Fruit fly (Drosophila melanogaster): ENCODE results near the gene Axn.
A peak's percentile ranks its signal among the peaks of the same experiment; 100 is the strongest.

The Axn gene

DNA sequence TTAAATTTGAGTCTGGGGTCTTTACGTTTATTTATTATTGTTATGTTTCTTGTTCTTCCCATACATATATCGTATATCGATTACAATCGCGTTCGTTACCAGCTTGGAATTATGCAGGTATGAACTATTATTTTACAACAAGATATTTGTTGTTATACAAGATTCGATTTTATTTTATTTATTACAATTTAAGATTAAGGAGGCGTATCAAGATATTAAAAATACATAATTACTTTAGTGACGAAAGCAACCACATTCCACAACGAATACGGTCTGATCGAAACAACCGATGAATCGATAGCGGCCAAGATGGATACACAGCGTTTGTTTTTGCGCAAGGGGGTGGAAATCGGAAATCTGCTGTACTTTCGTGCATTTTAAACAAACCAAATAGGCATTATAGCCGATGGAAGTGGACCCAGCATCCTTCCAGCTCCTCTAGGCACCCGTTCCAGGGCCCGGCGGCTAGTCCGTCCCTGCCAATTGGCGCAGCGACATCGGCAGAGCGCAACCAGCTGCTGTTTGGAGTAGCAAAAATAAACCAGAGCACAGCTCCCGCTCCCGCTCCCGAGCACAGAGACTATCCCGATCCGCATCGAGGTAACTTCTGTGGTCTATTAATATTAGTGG lies 24.9 kb upstream of the Axn start, which contains the start of the genes CG15525 and CG11504 (continued):
- TF ChIP-seq CG3847 (GFP tag; IDR thresholded peaks at IDR 0.05): peak; percentile 43
- TF ChIP-seq CG7271 (tag; optimal IDR thresholded peaks at IDR 0.05): no peak
- TF ChIP-seq CG8944 (GFP tag; optimal IDR thresholded peaks at IDR 0.05): peak; percentile 8
- peak; percentile 56 for TF ChIP-seq E2f1 (GFP tag; IDR thresholded peaks at IDR 0.05)
- no peak for TF ChIP-seq dan (GFP tag; IDR thresholded peaks at IDR 0.05)
- TF ChIP-seq CG31365 (tag; optimal IDR thresholded peaks at IDR 0.05): no peak
- no peak for TF ChIP-seq CG18262 (tag; optimal IDR thresholded peaks at IDR 0.05)
- TF ChIP-seq CG1603 (tag; optimal IDR thresholded peaks at IDR 0.05): peak; percentile 64
- peak; percentile 96 for TF ChIP-seq phol (tag; optimal IDR thresholded peaks at IDR 0.05)
- peak; percentile 92 for TF ChIP-seq knrl (GFP tag; IDR thresholded peaks at IDR 0.05; ENCODE audit: partially characterized antibody)
- no peak for TF ChIP-seq Hey (tag; optimal IDR thresholded peaks at IDR 0.05)
- peak; percentile 48 for TF ChIP-seq Hr3 (GFP tag; optimal IDR thresholded peaks at IDR 0.05)
- no peak for TF ChIP-seq gt (GFP tag; IDR thresholded peaks at IDR 0.05)
- TF ChIP-seq NC2α (GFP tag; optimal IDR thresholded peaks at IDR 0.05): no peak
- TF ChIP-seq lov (optimal IDR thresholded peaks at IDR 0.05): no peak
- TF ChIP-seq lov (GFP tag; IDR thresholded peaks at IDR 0.05): no peak
- no peak for TF ChIP-seq Hr78 (GFP tag; optimal IDR thresholded peaks at IDR 0.05)
- TF ChIP-seq nerfin-1 (tag; optimal IDR thresholded peaks at IDR 0.05): peak; percentile 46
- TF ChIP-seq CG10565 (GFP tag; optimal IDR thresholded peaks at IDR 0.05): no peak
- peak; percentile 41; the same call in 1 of the 2 replicates for TF ChIP-seq CG42726 (GFP tag; IDR thresholded peaks at IDR 0.05; ENCODE audit: partially characterized antibody)
- TF ChIP-seq CG11696 (GFP tag; IDR thresholded peaks at IDR 0.05): no peak
- TF ChIP-seq pho (GFP tag; optimal IDR thresholded peaks at IDR 0.05): peak; percentile 49
- no peak for TF ChIP-seq CG1832 (GFP tag; optimal IDR thresholded peaks at IDR 0.05)
- peak; percentile 57 for TF ChIP-seq CG9215 (GFP tag; IDR thresholded peaks at IDR 0.05)
- peak; percentile 83 for TF ChIP-seq Doc3 (GFP tag; IDR thresholded peaks at IDR 0.05; ENCODE audit: partially characterized antibody)
- TF ChIP-seq ac (GFP tag; optimal IDR thresholded peaks at IDR 0.05): no peak
- peak; percentile 6 for TF ChIP-seq Elba2 (GFP tag; optimal IDR thresholded peaks at IDR 0.05)
- TF ChIP-seq Dek (tag; optimal IDR thresholded peaks at IDR 0.05): peak; percentile 24
- peak; percentile 95 for TF ChIP-seq CG13287 (GFP tag; IDR thresholded peaks at IDR 0.05; ENCODE audit: partially characterized antibody)
- no peak for TF ChIP-seq emc (GFP tag; optimal IDR thresholded peaks at IDR 0.05)
- peak; percentile 60 for TF ChIP-seq onecut (GFP tag; IDR thresholded peaks at IDR 0.05)
- TF ChIP-seq ranshi (GFP tag; IDR thresholded peaks at IDR 0.05): peak; percentile 58
- TF ChIP-seq CG3065 (GFP tag; optimal IDR thresholded peaks at IDR 0.05): peak; percentile 2
- peak; percentile 34 for TF ChIP-seq vfl (GFP tag; optimal IDR thresholded peaks at IDR 0.05)
- no peak for TF ChIP-seq ham (GFP tag; IDR thresholded peaks at IDR 0.05)
- peak; percentile 41 for TF ChIP-seq fu2 (GFP tag; optimal IDR thresholded peaks at IDR 0.05)
- TF ChIP-seq D19B (GFP tag; optimal IDR thresholded peaks at IDR 0.05): no peak
- peak; percentile 72 for TF ChIP-seq Dip3 (GFP tag; optimal IDR thresholded peaks at IDR 0.05)
- peak; percentile 55 for TF ChIP-seq CG12155 (GFP tag; optimal IDR thresholded peaks at IDR 0.05)
- no peak for TF ChIP-seq hkb (optimal IDR thresholded peaks at IDR 0.05)
- no peak for TF ChIP-seq hkb (GFP tag; IDR thresholded peaks at IDR 0.05)
- TF ChIP-seq slp2 (GFP tag; optimal IDR thresholded peaks at IDR 0.05): no peak
- no peak for TF ChIP-seq Six4 (GFP tag; optimal IDR thresholded peaks at IDR 0.05)
- TF ChIP-seq otp (GFP tag; IDR thresholded peaks at IDR 0.05): no peak
- TF ChIP-seq TFAM (GFP tag; optimal IDR thresholded peaks at IDR 0.05): no peak
- TF ChIP-seq CG13894 (tag; optimal IDR thresholded peaks at IDR 0.05): no peak
- peak; percentile 36 for TF ChIP-seq CG9609 (GFP tag; optimal IDR thresholded peaks at IDR 0.05)
- no peak for TF ChIP-seq CG1647 (GFP tag; optimal IDR thresholded peaks at IDR 0.05)
- peak in 1 of 3 experiments; percentile 18 for TF ChIP-seq lola (GFP tag; optimal IDR thresholded peaks at IDR 0.05)
- peak; percentile 48 for TF ChIP-seq Sin3A (optimal IDR thresholded peaks at IDR 0.05)
- no peak for TF ChIP-seq CG6254 (GFP tag; optimal IDR thresholded peaks at IDR 0.05)

Data from whole organism, embryonic.